Worm (Caenorhabditis elegans): Measurements from ENCODE around the gene urm-1.

ce11 chrIII:10538757-10539213 is 33.5 kb downstream of the urm-1 start, which contains the start of gene nlp-68:
- TF ChIP-seq dao-5 (tag; optimal IDR thresholded peaks at IDR 0.05) (no peak), him-1 (tag; optimal IDR thresholded peaks at IDR 0.05) (no peak)

All from whole organism, L4/young adult.